Fruit fly (Drosophila melanogaster): Measurements from ENCODE around the gene CG5196.

The CG5196 gene

DNA sequence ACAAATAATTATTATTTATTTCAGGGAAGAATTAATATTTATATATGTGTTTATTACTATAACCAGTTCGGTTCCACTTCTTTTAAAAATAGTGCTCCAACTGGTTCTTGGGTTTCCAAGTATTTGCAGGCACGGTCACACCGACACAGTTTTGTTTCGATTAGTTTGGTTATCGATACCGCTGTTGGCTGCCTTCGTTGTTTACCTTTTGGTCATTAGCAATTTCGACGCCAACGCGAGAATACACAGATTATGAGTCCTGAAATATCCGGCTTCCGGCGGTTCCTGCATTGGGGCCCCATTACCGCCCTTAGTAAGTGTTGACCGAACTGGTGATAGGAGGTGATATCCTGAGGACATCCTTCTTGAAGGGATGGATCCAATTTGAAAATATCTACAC lies at the start of gene CG5196:
Gene CG5196, plus strand, starts transcription at position 157 of the 400 bp plus-strand sequence.
- TF ChIP-seq Sox14 (GFP tag; optimal IDR thresholded peaks at IDR 0.05) (peak; percentile 4), CG34406 (GFP tag; optimal IDR thresholded peaks at IDR 0.05) (no peak), CG15336 (GFP tag; IDR thresholded peaks at IDR 0.05) (0 out of 2 replicates have a peak, but pooled peaks have one; percentile 25), CG9139 (GFP tag; optimal IDR thresholded peaks at IDR 0.05) (no peak), esn (GFP tag; optimal IDR thresholded peaks at IDR 0.05) (peak; percentile 25), fkh (GFP tag; optimal IDR thresholded peaks at IDR 0.05) (peak; percentile 93), CG10631 (GFP tag; optimal IDR thresholded peaks at IDR 0.05) (no peak), ss (GFP tag; optimal IDR thresholded peaks at IDR 0.05) (peak in 1 of 2 experiments; percentile 38), CG6808 (GFP tag; optimal IDR thresholded peaks at IDR 0.05) (no peak), CG32006 (GFP tag; optimal IDR thresholded peaks at IDR 0.05) (no peak), CG3919 (GFP tag; optimal IDR thresholded peaks at IDR 0.05) (no peak), Hr4 (GFP tag; optimal IDR thresholded peaks at IDR 0.05) (no peak), pdm3 (GFP tag; optimal IDR thresholded peaks at IDR 0.05) (no peak), CG4318 (GFP tag; optimal IDR thresholded peaks at IDR 0.05) (no peak), dac (GFP tag; optimal IDR thresholded peaks at IDR 0.05) (no peak), CG11902 (GFP tag; optimal IDR thresholded peaks at IDR 0.05) (no peak), Ets96B (tag; optimal IDR thresholded peaks at IDR 0.05) (peak; percentile 10), Eip75B (GFP tag; optimal IDR thresholded peaks at IDR 0.05) (no peak), CG10669 (GFP tag; optimal IDR thresholded peaks at IDR 0.05) (no peak), topi (GFP tag; optimal IDR thresholded peaks at IDR 0.05) (no peak), spab (GFP tag; optimal IDR thresholded peaks at IDR 0.05) (no peak), salr (GFP tag; optimal IDR thresholded peaks at IDR 0.05) (no peak), fd85E (GFP tag; optimal IDR thresholded peaks at IDR 0.05) (no peak), Ets21C (GFP tag; optimal IDR thresholded peaks at IDR 0.05) (no peak), CG6163 (GFP tag; IDR thresholded peaks at IDR 0.05) (peak; percentile 20; the same call in 1 of the 3 replicates), Eip78C (GFP tag) (peak; percentile 67), Eip93F (GFP tag; optimal IDR thresholded peaks at IDR 0.05) (no peak), CG16779 (tag; optimal IDR thresholded peaks at IDR 0.05) (no peak), CG1621 (tag; optimal IDR thresholded peaks at IDR 0.05) (no peak), Blimp-1 (GFP tag; optimal IDR thresholded peaks at IDR 0.05) (no peak), Smox (GFP tag; optimal IDR thresholded peaks at IDR 0.05) (no peak), CG11294 (GFP tag; IDR thresholded peaks at IDR 0.05) (no peak), CG6854 (GFP tag; optimal IDR thresholded peaks at IDR 0.05) (peak; percentile 25), CG11762 (GFP tag; optimal IDR thresholded peaks at IDR 0.05; ENCODE audit: insufficient read depth) (no peak)

DNA sequence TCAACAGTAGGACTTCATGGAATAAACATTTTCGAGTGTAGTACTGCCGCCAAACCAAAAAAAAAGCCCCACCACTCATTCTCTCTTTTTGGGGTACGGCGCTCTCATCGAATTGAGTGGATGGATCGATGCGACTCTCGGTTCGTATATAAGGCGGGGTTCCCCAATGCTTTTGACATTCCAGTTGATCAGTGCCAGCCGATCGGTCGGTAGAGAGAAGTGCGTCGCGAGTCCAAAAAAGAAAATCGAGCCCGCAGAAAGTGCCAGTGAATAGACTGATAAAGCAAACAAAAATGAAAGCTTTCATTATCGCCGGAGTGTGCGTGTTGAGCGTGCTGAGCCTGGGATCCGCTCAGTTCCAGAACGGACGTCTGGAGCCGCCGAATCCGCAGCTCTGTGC lies 48.3 kb upstream of the CG5196 start, which contains the start of gene CG4115:
Gene CG4115, plus strand, starts transcription at position 172 of the 400 bp plus-strand sequence.
- TF ChIP-seq Blimp-1 (GFP tag; optimal IDR thresholded peaks at IDR 0.05) = peak; percentile 75
- no peak for TF ChIP-seq spab (GFP tag; optimal IDR thresholded peaks at IDR 0.05)
- no peak for TF ChIP-seq CG15336 (GFP tag; IDR thresholded peaks at IDR 0.05)
- peak; percentile 57 for TF ChIP-seq Eip78C (GFP tag)
- TF ChIP-seq CG6854 (GFP tag; optimal IDR thresholded peaks at IDR 0.05) = peak; percentile 26
- peak; percentile 1 for TF ChIP-seq CG3919 (GFP tag; optimal IDR thresholded peaks at IDR 0.05)

DNA sequence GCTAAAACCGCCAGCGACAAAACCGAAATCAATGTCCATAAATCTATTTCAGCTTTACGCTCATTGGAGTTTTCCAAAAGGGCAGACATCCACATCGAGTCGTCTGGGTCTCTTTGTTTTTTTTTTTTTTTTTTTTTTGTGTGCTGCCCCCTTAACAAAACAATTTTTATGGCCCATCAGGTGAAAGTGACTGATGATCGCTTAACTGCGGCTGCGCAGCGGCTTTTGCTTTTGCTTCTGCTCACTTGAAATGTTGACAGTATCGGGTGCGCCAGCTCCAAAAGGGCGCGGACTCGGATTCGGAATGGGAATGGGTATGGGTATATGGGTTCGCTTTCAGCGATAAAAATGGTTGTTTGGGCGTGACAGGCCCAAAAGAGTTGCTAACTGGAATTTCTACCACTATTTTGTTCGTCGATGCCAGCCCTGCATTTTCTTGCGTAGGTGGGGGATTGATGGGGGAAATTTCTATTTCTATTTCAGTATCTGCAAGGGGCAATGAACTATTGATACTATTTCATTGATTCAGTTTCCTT lies 46.1 kb upstream of the CG5196 start:
- TF ChIP-seq fd85E (GFP tag; optimal IDR thresholded peaks at IDR 0.05) = no peak
- TF ChIP-seq net (GFP tag; optimal IDR thresholded peaks at IDR 0.05) = no peak
- no peak for TF ChIP-seq Smox (GFP tag; optimal IDR thresholded peaks at IDR 0.05)
- no peak for TF ChIP-seq Hr39 (GFP tag; optimal IDR thresholded peaks at IDR 0.05)
- no peak for TF ChIP-seq achi (GFP tag; optimal IDR thresholded peaks at IDR 0.05)
- no peak for TF ChIP-seq pdm3 (GFP tag; optimal IDR thresholded peaks at IDR 0.05)

All from whole organism, prepupa.